Worm (Caenorhabditis elegans): Measurements from ENCODE around the gene F56B3.6.

Gene F56B3.6

ce11 chrIV:787755-788154 is at the start of gene F56B3.6:
Gene F56B3.6 (plus strand): TSS chrIV:788055.
- TF ChIP-seq egl-27 (tag; optimal IDR thresholded peaks at IDR 0.05) (no peak), nhr-11 (tag; optimal IDR thresholded peaks at IDR 0.05) (no peak), daf-16 (GFP tag; optimal IDR thresholded peaks at IDR 0.05) (no peak), daf-16 (tag; optimal IDR thresholded peaks at IDR 0.05) (no peak), mxl-3 (GFP tag; optimal IDR thresholded peaks at IDR 0.05) (no peak), nhr-28 (tag; optimal IDR thresholded peaks at IDR 0.05) (no peak), F37D6.2 (tag; optimal IDR thresholded peaks at IDR 0.05) (no peak), T20F7.1 (GFP tag; optimal IDR thresholded peaks at IDR 0.05) (no peak), nhr-6 (tag; optimal IDR thresholded peaks at IDR 0.05) (no peak), spr-3 (GFP tag; optimal IDR thresholded peaks at IDR 0.05) (no peak), F26F4.8 (GFP tag; conservative IDR thresholded peaks at IDR 0.05) (no peak), nhr-48 (tag; optimal IDR thresholded peaks at IDR 0.05) (no peak), ztf-7 (tag; optimal IDR thresholded peaks at IDR 0.05) (no peak), cey-2 (tag; optimal IDR thresholded peaks at IDR 0.05; ENCODE audit: borderline replicate concordance, insufficient read depth) (no peak), ceh-44 (GFP tag; IDR thresholded peaks at IDR 0.05) (no peak), nhr-102 (tag; optimal IDR thresholded peaks at IDR 0.05) (no peak), madf-5 (GFP tag; IDR thresholded peaks at IDR 0.05) (no peak)

- TF ChIP-seq php-3 (GFP tag; IDR thresholded peaks at IDR 0.05) (no peak), ztf-11 (tag; optimal IDR thresholded peaks at IDR 0.05) (no peak), Y105C5A.15 (GFP tag; IDR thresholded peaks at IDR 0.05) (no peak), unc-62 (GFP tag; optimal IDR thresholded peaks at IDR 0.05 in 1 of 2) (peak in 1 of 2 experiments; percentile 68), unc-62 (tag; optimal IDR thresholded peaks at IDR 0.05) (no peak), Y5F2A.4 (GFP tag; optimal IDR thresholded peaks at IDR 0.05) (no peak), aha-1 (tag) (peak; percentile 32), aly-2 (tag; optimal IDR thresholded peaks at IDR 0.05) (no peak), F49E8.2 (tag; optimal IDR thresholded peaks at IDR 0.05; ENCODE audit: borderline replicate concordance) (no peak), nhr-11 (tag; optimal IDR thresholded peaks at IDR 0.05) (peak; percentile 13), vab-7 (GFP tag; IDR thresholded peaks at IDR 0.05) (no peak), daf-19 (GFP tag; conservative IDR thresholded peaks at IDR 0.05) (no peak)
Observed at ce11 chrIV:740674-741073, 47.2 kb upstream of the F56B3.6 start.

ce11 chrIV:741831-742230 is 46.0 kb upstream of the F56B3.6 start:
- peak in 1 of 2 experiments; percentile 11 for TF ChIP-seq unc-62 (GFP tag; optimal IDR thresholded peaks at IDR 0.05 in 1 of 2)
- TF ChIP-seq unc-62 (tag; optimal IDR thresholded peaks at IDR 0.05), result no peak
- no peak for TF ChIP-seq tra-1 (GFP tag; IDR thresholded peaks at IDR 0.05)

- no peak for TF ChIP-seq ceh-62 (tag; optimal IDR thresholded peaks at IDR 0.05)
- TF ChIP-seq Y105C5A.15 (GFP tag; IDR thresholded peaks at IDR 0.05), result no peak
- TF ChIP-seq saeg-2 (GFP tag; IDR thresholded peaks at IDR 0.05), result no peak
- peak; percentile 17 for TF ChIP-seq hlh-11 (tag; optimal IDR thresholded peaks at IDR 0.05)
- TF ChIP-seq Y48G9A.11 (GFP tag; IDR thresholded peaks at IDR 0.05), result no peak
- no peak for TF ChIP-seq dmd-6 (GFP tag; IDR thresholded peaks at IDR 0.05)
- no peak for TF ChIP-seq madf-9 (GFP tag; conservative IDR thresholded peaks at IDR 0.05)
- no peak for TF ChIP-seq nhr-28 (tag; optimal IDR thresholded peaks at IDR 0.05)
- TF ChIP-seq nhr-11 (tag; optimal IDR thresholded peaks at IDR 0.05), result peak; percentile 48
- TF ChIP-seq pqm-1 (tag; optimal IDR thresholded peaks at IDR 0.05), result no peak
- TF ChIP-seq hlh-30 (tag; optimal IDR thresholded peaks at IDR 0.05; ENCODE audit: insufficient read depth), result no peak
- TF ChIP-seq nhr-42 (GFP tag; IDR thresholded peaks at IDR 0.05), result no peak
Observed at ce11 chrIV:746333-746732, 41.5 kb upstream of the F56B3.6 start.

Data from whole organism, L4 larva.